Fruit fly (Drosophila melanogaster) whole organism, embryonic: ENCODE data around the gene RhoGAP5A.

Experiments
- Asciz ChIP-seq: fragments of 200-800 bp; sonication (Bioruptor generic); optimal IDR thresholded peaks from 2 replicates; lab custom pipeline; 2017; ENCODE audit warnings: missing biosample characterization, mild to moderate bottlenecking, missing genetic modification characterization, missing genetic modification reagents
- CG10321 ChIP-seq: fragments of 200-800 bp; sonication (Bioruptor generic); IDR thresholded peaks from 2 replicates; pipeline ENCODE4 v1.3.6; 2022; ENCODE audit warnings: missing biosample characterization, missing genetic modification characterization
- CG13287 ChIP-seq: fragments of 200-800 bp; sonication (Bioruptor generic); IDR thresholded peaks from 2 replicates; pipeline ENCODE4 v1.3.6; 2022; ENCODE audit warnings: missing biosample characterization, missing genetic modification characterization; ENCODE audit not compliant: partially characterized antibody
- CG15601 ChIP-seq: fragments of 200-800 bp; sonication (Bioruptor generic); optimal IDR thresholded peaks from 3 replicates; lab custom pipeline; 2019; ENCODE audit warnings: missing biosample characterization, mild to moderate bottlenecking, missing genetic modification characterization, moderate library complexity
- CG17612 ChIP-seq: fragments of 200-800 bp; sonication (Bioruptor generic); IDR thresholded peaks from 2 replicates; pipeline ENCODE4 v1.3.6; 2022; ENCODE audit warnings: missing biosample characterization, missing genetic modification characterization
- CG1792 ChIP-seq: fragments of 200-800 bp; sonication (Bioruptor generic); optimal IDR thresholded peaks from 2 replicates; lab custom pipeline; 2016; ENCODE audit warnings: missing biosample characterization, missing genetic modification characterization
- CG18011 ChIP-seq: fragments of 200-800 bp; sonication (Bioruptor generic); optimal IDR thresholded peaks from 2 replicates; lab custom pipeline; 2017; ENCODE audit warnings: missing biosample characterization, missing genetic modification characterization, mild to moderate bottlenecking, moderate library complexity, missing genotype
- CG2202 ChIP-seq: fragments of 200-800 bp; sonication (Bioruptor generic); optimal IDR thresholded peaks from 2 replicates; lab custom pipeline; 2018; ENCODE audit warnings: missing biosample characterization, mild to moderate bottlenecking, missing genetic modification characterization
- CG31365 ChIP-seq: fragments of 200-800 bp; sonication (Bioruptor generic); optimal IDR thresholded peaks from 2 replicates; lab custom pipeline; 2018; ENCODE audit warnings: missing biosample characterization, mild to moderate bottlenecking, missing genetic modification characterization
- CG3163 ChIP-seq: fragments of 200-800 bp; sonication (Bioruptor generic); optimal IDR thresholded peaks from 3 replicates; lab custom pipeline; 2016; ENCODE audit warnings: missing biosample characterization, missing genetic modification characterization
- CG32772 ChIP-seq: fragments of 200-800 bp; sonication (Bioruptor generic); IDR thresholded peaks from 2 replicates; pipeline ENCODE4 v1.3.6; 2022; ENCODE audit warnings: missing biosample characterization, missing genetic modification characterization
- CG33213 ChIP-seq: fragments of 200-800 bp; sonication (Bioruptor generic); optimal IDR thresholded peaks from 3 replicates; lab custom pipeline; 2016; ENCODE audit warnings: missing biosample characterization, missing genetic modification characterization
- CG33557 ChIP-seq: fragments of 200-800 bp; sonication (Bioruptor generic); optimal IDR thresholded peaks from 2 replicates; lab custom pipeline; 2019; ENCODE audit warnings: missing biosample characterization, mild to moderate bottlenecking, missing genetic modification characterization, moderate library complexity
- CG34422 ChIP-seq: fragments of 200-800 bp; sonication (Bioruptor generic); IDR thresholded peaks from 3 replicates; pipeline ENCODE4 v1.3.6; 2022; ENCODE audit warnings: missing biosample characterization, missing genetic modification characterization
- CG4820 ChIP-seq: fragments of 200-800 bp; sonication (Bioruptor generic); optimal IDR thresholded peaks from 3 replicates; lab custom pipeline; 2016; ENCODE audit warnings: missing biosample characterization, missing genetic modification characterization
- CG5245 ChIP-seq: fragments of 200-800 bp; sonication (Bioruptor generic); optimal IDR thresholded peaks from 3 replicates; lab custom pipeline; 2016; ENCODE audit warnings: missing biosample characterization, missing genetic modification characterization
- CG6272 ChIP-seq: fragments of 200-800 bp; sonication (Bioruptor generic); IDR thresholded peaks from 2 replicates; pipeline ENCODE4 v1.3.6; 2022; ENCODE audit warnings: missing biosample characterization, missing genetic modification characterization
- CG6813 ChIP-seq: fragments of 200-800 bp; sonication (Bioruptor generic); optimal IDR thresholded peaks from 2 replicates; lab custom pipeline; 2017; ENCODE audit warnings: missing biosample characterization, missing genetic modification characterization, mild to moderate bottlenecking, moderate library complexity, missing genetic modification reagents
- CG6854 ChIP-seq: fragments of 200-800 bp; sonication (Bioruptor generic); optimal IDR thresholded peaks from 3 replicates; lab custom pipeline; 2017; ENCODE audit warnings: missing biosample characterization, mild to moderate bottlenecking, missing genetic modification characterization
- CG9932 ChIP-seq: fragments of 200-800 bp; sonication (Bioruptor generic); IDR thresholded peaks from 2 replicates; pipeline ENCODE4 v1.3.6; 2022; ENCODE audit warnings: missing biosample characterization, missing genetic modification characterization
- CHES-1-like ChIP-seq: fragments of 200-800 bp; sonication (Bioruptor generic); optimal IDR thresholded peaks from 2 replicates; lab custom pipeline; 2016; ENCODE audit warnings: missing biosample characterization, missing genetic modification characterization
- D19B ChIP-seq: fragments of 200-800 bp; sonication (Bioruptor generic); optimal IDR thresholded peaks from 2 replicates; lab custom pipeline; 2017; ENCODE audit warnings: missing biosample characterization, mild to moderate bottlenecking, missing genetic modification characterization
- Dfd ChIP-seq, 2 experiments: fragments of >200 bp; optimal IDR thresholded peaks; 2 replicates each; lab custom pipeline; 2017; ENCODE audit warnings: missing biosample characterization in 2 of 2, missing genetic modification characterization in 2 of 2
- Dref ChIP-seq: fragments of 200-800 bp; sonication (Bioruptor generic); IDR thresholded peaks from 2 replicates; pipeline ENCODE4 v1.3.6; 2022; ENCODE audit warnings: missing biosample characterization, missing genetic modification characterization
- Hey ChIP-seq: fragments of 200-800 bp; sonication (Bioruptor generic); optimal IDR thresholded peaks from 3 replicates; lab custom pipeline; 2018; ENCODE audit warnings: missing biosample characterization, mild to moderate bottlenecking, missing genetic modification characterization
- HmgD ChIP-seq: fragments of 200-800 bp; sonication (Bioruptor generic); optimal IDR thresholded peaks from 3 replicates; lab custom pipeline; 2016; ENCODE audit warnings: missing biosample characterization, missing genetic modification characterization
- Hmr ChIP-seq: fragments of 200-800 bp; sonication (Bioruptor generic); optimal IDR thresholded peaks from 3 replicates; lab custom pipeline; 2017; ENCODE audit warnings: mild to moderate bottlenecking, missing biosample characterization, missing genetic modification reagents, missing genetic modification characterization
- NfI ChIP-seq: fragments of 200-800 bp; sonication (Bioruptor generic); optimal IDR thresholded peaks from 3 replicates; lab custom pipeline; 2018; ENCODE audit warnings: missing biosample characterization, mild to moderate bottlenecking, missing genetic modification characterization, moderate library complexity
- Pdp1 ChIP-seq, 2 experiments: fragments of 200-800 bp; sonication (Bioruptor generic); optimal IDR thresholded peaks; 3 replicates each; lab custom pipeline; 2016; ENCODE audit warnings: missing biosample characterization in 2 of 2, missing genetic modification characterization in 2 of 2, mild to moderate bottlenecking in 1 of 2, moderate library complexity in 1 of 2
- Ravus ChIP-seq: fragments of 200-800 bp; sonication (Bioruptor generic); IDR thresholded peaks from 2 replicates; pipeline ENCODE4 v1.3.6; 2022; ENCODE audit warnings: missing biosample characterization, missing genetic modification characterization
- Sox102F ChIP-seq: fragments of 200-800 bp; sonication (Bioruptor generic); optimal IDR thresholded peaks from 2 replicates; lab custom pipeline; 2018; ENCODE audit warnings: missing biosample characterization, mild to moderate bottlenecking, missing genetic modification characterization, moderate library complexity
- ems ChIP-seq: fragments of 200-800 bp; sonication (Bioruptor generic); optimal IDR thresholded peaks from 3 replicates; lab custom pipeline; 2016; ENCODE audit warnings: missing biosample characterization, missing genetic modification characterization
- fd3F ChIP-seq: fragments of 200-800 bp; sonication (Bioruptor generic); optimal IDR thresholded peaks from 2 replicates; lab custom pipeline; 2018; ENCODE audit warnings: missing biosample characterization, mild to moderate bottlenecking, missing genetic modification characterization, moderate library complexity
- hth ChIP-seq: fragments of >200 bp; optimal IDR thresholded peaks from 2 replicates; lab custom pipeline; 2017; ENCODE audit warnings: inconsistent platforms
- inv ChIP-seq: fragments of 200-800 bp; sonication (Bioruptor generic); IDR thresholded peaks from 2 replicates; pipeline ENCODE4 v1.3.6; 2022; ENCODE audit warnings: missing biosample characterization, missing genetic modification characterization; ENCODE audit not compliant: partially characterized antibody
- jumu ChIP-seq: fragments of 200-800 bp; sonication (Bioruptor generic); optimal IDR thresholded peaks from 3 replicates; lab custom pipeline; 2016; ENCODE audit warnings: missing biosample characterization, missing genetic modification characterization
- ken ChIP-seq: fragments of 200-800 bp; sonication (Bioruptor generic); IDR thresholded peaks from 3 replicates; pipeline ENCODE4 v1.3.6; 2022; ENCODE audit warnings: missing biosample characterization, missing genetic modification characterization
- klu ChIP-seq: fragments of 200-800 bp; sonication (Bioruptor generic); IDR thresholded peaks from 2 replicates; pipeline ENCODE4 v1.3.6; 2022; ENCODE audit warnings: missing biosample characterization, missing genetic modification characterization
- lbe ChIP-seq: fragments of 200-800 bp; sonication (Bioruptor generic); optimal IDR thresholded peaks from 2 replicates; lab custom pipeline; 2016; ENCODE audit warnings: missing biosample characterization, mild to moderate bottlenecking, missing genetic modification characterization
- onecut ChIP-seq: fragments of 200-800 bp; sonication (Bioruptor generic); IDR thresholded peaks from 2 replicates; pipeline ENCODE4 v1.3.6; 2022; ENCODE audit warnings: missing biosample characterization, missing genetic modification characterization
- otp ChIP-seq: fragments of 200-800 bp; sonication (Bioruptor generic); IDR thresholded peaks from 3 replicates; pipeline ENCODE4, ENCODE4 v1.3.6; 2022; ENCODE audit warnings: missing biosample characterization, missing genetic modification characterization
- prd ChIP-seq, 3 experiments: fragments of >200 bp in 2 of 3; fragments of 200-800 bp in 1 of 3; sonication (Bioruptor generic) in 1 of 3; optimal IDR thresholded peaks in 2 of 3; IDR thresholded peaks in 1 of 3; 2 replicates in 2 of 3; 3 replicates in 1 of 3; pipeline versions ENCODE4 v1.3.6 to Lab custom; 2017 to 2022; ENCODE audit warnings: missing biosample characterization in 1 of 3, missing genetic modification characterization in 1 of 3
- repo ChIP-seq: fragments of 200-800 bp; sonication (Bioruptor generic); optimal IDR thresholded peaks from 2 replicates; lab custom pipeline; 2016; ENCODE audit warnings: missing biosample characterization, missing genetic modification characterization
- ro ChIP-seq: fragments of 200-800 bp; sonication (Bioruptor generic); IDR thresholded peaks from 2 replicates; pipeline ENCODE4 v1.3.6; 2022; ENCODE audit warnings: missing biosample characterization, missing genetic modification characterization
- so ChIP-seq: fragments of 200-800 bp; sonication (Bioruptor generic); IDR thresholded peaks from 3 replicates; pipeline ENCODE4 v1.3.6; 2022; ENCODE audit warnings: missing biosample characterization, missing genetic modification characterization
- sob ChIP-seq: fragments of 200-800 bp; sonication (Bioruptor generic); IDR thresholded peaks from 2 replicates; pipeline ENCODE4 v1.3.6; 2022; ENCODE audit warnings: missing biosample characterization, missing genetic modification characterization
- sug ChIP-seq: fragments of 200-800 bp; optimal IDR thresholded peaks from 2 replicates; lab custom pipeline; 2019; ENCODE audit warnings: missing biosample characterization, mild to moderate bottlenecking, missing genetic modification characterization, moderate library complexity
- usp ChIP-seq: fragments of >200 bp; optimal IDR thresholded peaks from 2 replicates; lab custom pipeline; 2017; ENCODE audit warnings: missing biosample characterization, missing genetic modification characterization
- wor ChIP-seq: fragments of 200-800 bp; sonication (Bioruptor generic); IDR thresholded peaks from 2 replicates; pipeline ENCODE4 v1.3.6; 2022; ENCODE audit warnings: missing biosample characterization, missing genetic modification characterization
- zf30C ChIP-seq: fragments of 200-800 bp; sonication (Bioruptor generic); optimal IDR thresholded peaks from 3 replicates; lab custom pipeline; 2018; ENCODE audit warnings: missing biosample characterization, mild to moderate bottlenecking, missing genetic modification characterization

RhoGAP5A gene

dm6 chrX:5639083-5639482, 20.5 kb upstream of the RhoGAP5A start (continued):
- TF ChIP-seq CG6813 (GFP tag; lab: Kevin White, UChicago) (peak; percentile 58), CG1792 (GFP tag; lab: Kevin White, UChicago) (no peak), CG4820 (GFP tag; lab: Kevin White, UChicago) (peak; percentile 45), CG9932 (0 out of 2 replicates have a peak, but pooled peaks have one; percentile 9), CG2202 (tag; lab: Kevin White, UChicago) (peak; percentile 33), otp (GFP tag; lab: Robert Waterston, UW) (peak; percentile 60; the same call in 2 of the 3 replicates), Dfd (GFP tag; optimal IDR thresholded peaks at IDR 0.05; lab: Kevin White, UChicago) (no peak), ken (GFP tag; lab: Robert Waterston, UW) (peak; percentile 60; the same call in 2 of the 3 replicates), D19B (GFP tag; lab: Kevin White, UChicago) (no peak), Dref (GFP tag; lab: Robert Waterston, UW) (no peak), CG10321 (GFP tag; lab: Robert Waterston, UW) (0 out of 2 replicates have a peak, but pooled peaks have one; percentile 18), Pdp1 (GFP tag; optimal IDR thresholded peaks at IDR 0.05; lab: Kevin White, UChicago) (peak; percentile 26 to 32), CG18011 (GFP tag; lab: Kevin White, UChicago) (no peak), usp (GFP tag; lab: Kevin White, UChicago) (no peak), wor (0 out of 2 replicates have a peak, but pooled peaks have one; percentile 16), CG33213 (peak; percentile 9), CG6272 (GFP tag; lab: Robert Waterston, UW) (peak; percentile 34; the same call in 1 of the 2 replicates), CG33557 (peak; percentile 32), CG31365 (tag; lab: Kevin White, UChicago) (peak; percentile 1), sob (GFP tag; lab: Robert Waterston, UW) (peak; percentile 43; the same call in 1 of the 2 replicates), hth (no peak), so (0 out of 3 replicates have a peak, but pooled peaks have one; percentile 19), inv (GFP tag; lab: Robert Waterston, UW) (no peak), onecut (GFP tag; lab: Robert Waterston, UW) (peak; percentile 39), CG32772 (GFP tag; lab: Robert Waterston, UW) (peak; percentile 41), ems (GFP tag; lab: Kevin White, UChicago) (peak; percentile 16), repo (GFP tag; lab: Kevin White, UChicago) (peak; percentile 38), CG5245 (GFP tag; lab: Kevin White, UChicago) (peak; percentile 0), Hmr (peak; percentile 14), CG6854 (GFP tag; lab: Kevin White, UChicago) (no peak), Hey (tag; lab: Kevin White, UChicago) (no peak), CG15601 (tag; lab: Kevin White, UChicago) (peak; percentile 37), jumu (GFP tag; lab: Kevin White, UChicago) (peak; percentile 24), Sox102F (GFP tag; lab: Kevin White, UChicago) (peak; percentile 53), lbe (no peak), zf30C (peak; percentile 76), sug (tag; lab: Kevin White, UChicago) (no peak), CHES-1-like (no peak), prd (optimal IDR thresholded peaks at IDR 0.05; lab: Kevin White, UChicago) (no peak), prd (GFP tag; IDR thresholded peaks at IDR 0.05; lab: Robert Waterston, UW) (peak; percentile 64), CG17612 (no peak), CG3163 (GFP tag; lab: Kevin White, UChicago) (no peak), Ravus (no peak; the same call in 1 of the 2 replicates), CG34422 (GFP tag; lab: Robert Waterston, UW) (0 out of 3 replicates have a peak, but pooled peaks have one; percentile 27), HmgD (GFP tag; lab: Kevin White, UChicago) (no peak), fd3F (GFP tag; lab: Kevin White, UChicago) (no peak), ro (GFP tag; lab: Robert Waterston, UW) (no peak), Asciz (GFP tag; lab: Kevin White, UChicago) (peak; percentile 13), NfI (GFP tag; lab: Kevin White, UChicago) (peak; percentile 32), CG13287 (GFP tag; lab: Robert Waterston, UW) (no peak), klu (no peak)
